Fruit fly (Drosophila melanogaster) whole organism, wandering third instar larva: ENCODE results near the gene CG13699.

Experiments
- CG32264 ChIP-seq: fragments of 200-800 bp; sonication (Bioruptor generic); optimal IDR thresholded peaks from 2 replicates; lab custom pipeline; 2016; ENCODE audit warnings: missing biosample characterization, missing genetic modification characterization
- CG9705 ChIP-seq: fragments of 200-800 bp; sonication (Bioruptor generic); optimal IDR thresholded peaks from 2 replicates; lab custom pipeline; 2018; ENCODE audit warnings: missing biosample characterization, mild to moderate bottlenecking, missing genetic modification characterization
- Dfd ChIP-seq: fragments of >200 bp; optimal IDR thresholded peaks from 2 replicates; lab custom pipeline; 2017; ENCODE audit warnings: missing biosample characterization, missing genetic modification characterization
- Myc ChIP-seq: fragments of >200 bp; optimal IDR thresholded peaks from 2 replicates; lab custom pipeline; 2017
- OdsH ChIP-seq: fragments of 200-800 bp; sonication (Bioruptor generic); optimal IDR thresholded peaks from 2 replicates; lab custom pipeline; 2016; ENCODE audit warnings: missing biosample characterization, mild to moderate bottlenecking, missing genetic modification characterization
- brk ChIP-seq: fragments of 200-800 bp; sonication (Bioruptor generic); optimal IDR thresholded peaks from 2 replicates; lab custom pipeline; 2016; ENCODE audit warnings: missing biosample characterization, mild to moderate bottlenecking, missing genetic modification characterization
- dmrt93B ChIP-seq: fragments of 200-800 bp; sonication (Bioruptor generic); optimal IDR thresholded peaks from 2 replicates; lab custom pipeline; 2018; ENCODE audit warnings: missing biosample characterization, mild to moderate bottlenecking, missing genetic modification characterization
- h ChIP-seq: fragments of 200-800 bp; sonication (Bioruptor generic); optimal IDR thresholded peaks from 3 replicates; lab custom pipeline; 2016; ENCODE audit warnings: missing biosample characterization, mild to moderate bottlenecking, missing genetic modification characterization
- psq ChIP-seq: fragments of 200-800 bp; sonication (Bioruptor generic); optimal IDR thresholded peaks from 3 replicates; lab custom pipeline; 2017; ENCODE audit warnings: missing biosample characterization, mild to moderate bottlenecking, missing genetic modification characterization, moderate library complexity
- sage ChIP-seq: fragments of 200-800 bp; sonication (Bioruptor generic); optimal IDR thresholded peaks from 2 replicates; lab custom pipeline; 2016; ENCODE audit warnings: missing biosample characterization, mild to moderate bottlenecking, missing genetic modification characterization
- usp ChIP-seq: fragments of >200 bp; optimal IDR thresholded peaks from 2 replicates; lab custom pipeline; 2017; ENCODE audit warnings: missing biosample characterization, missing genetic modification characterization
- woc ChIP-seq: sonication (Bioruptor generic); optimal IDR thresholded peaks from 2 replicates; lab custom pipeline; 2016; ENCODE audit warnings: missing biosample characterization, mild to moderate bottlenecking, missing genetic modification characterization

DNA sequence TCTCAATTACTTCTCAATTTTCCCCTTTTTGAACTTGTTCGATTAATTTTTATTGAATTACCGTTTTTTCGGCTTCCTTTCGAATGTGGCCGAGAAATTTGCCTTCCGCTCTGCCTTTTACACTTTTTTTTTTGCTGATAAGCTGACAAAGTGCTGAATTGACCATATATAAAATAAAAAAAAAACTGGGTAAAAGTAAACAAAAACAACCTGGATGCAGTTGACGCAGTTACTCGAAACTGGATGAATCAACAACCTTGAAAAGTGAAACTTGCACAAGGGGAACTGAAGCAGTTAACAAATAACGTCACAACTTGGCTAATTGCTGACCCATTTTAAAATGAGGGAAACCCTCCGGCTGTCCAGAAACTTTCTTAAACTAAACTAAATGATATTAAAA is 21.6 kb upstream of the CG13699 start:
- TF ChIP-seq usp (GFP tag; lab: Kevin White, UChicago) (no peak), sage (GFP tag; lab: Kevin White, UChicago) (no peak), CG32264 (GFP tag; lab: Kevin White, UChicago) (no peak), woc (GFP tag; lab: Kevin White, UChicago) (no peak), Dfd (no peak), brk (no peak), psq (GFP tag; lab: Kevin White, UChicago) (no peak), Myc (no peak), CG9705 (GFP tag; lab: Kevin White, UChicago) (no peak), h (GFP tag; lab: Kevin White, UChicago) (no peak), dmrt93B (GFP tag; lab: Kevin White, UChicago) (no peak), OdsH (GFP tag; lab: Kevin White, UChicago) (no peak)
